Fruit fly (Drosophila melanogaster) whole organism, adult: ENCODE results near the gene t-Grip128.

Experiments used
- CG11617 ChIP-seq: fragments of 200-800 bp; sonication (Bioruptor generic); optimal IDR thresholded peaks from 2 replicates; lab custom pipeline; 2017; ENCODE audit warnings: mild to moderate bottlenecking, missing biosample characterization, missing genetic modification reagents, missing genetic modification characterization
- CG12768 ChIP-seq: fragments of 200-800 bp; sonication (Bioruptor generic); optimal IDR thresholded peaks from 2 replicates; lab custom pipeline; 2017; ENCODE audit warnings: missing biosample characterization, missing genetic modification characterization, mild to moderate bottlenecking, moderate library complexity, missing genetic modification reagents
- CG14711 ChIP-seq: fragments of 200-800 bp; sonication (Bioruptor generic); optimal IDR thresholded peaks from 2 replicates; lab custom pipeline; 2018; ENCODE audit warnings: missing biosample characterization, mild to moderate bottlenecking, missing genetic modification characterization, moderate library complexity
- CG1620 ChIP-seq: fragments of 200-800 bp; sonication (Bioruptor generic); optimal IDR thresholded peaks from 2 replicates; lab custom pipeline; 2016; ENCODE audit warnings: missing biosample characterization, missing genetic modification characterization
- CG33017 ChIP-seq: fragments of 200-800 bp; sonication (Bioruptor generic); optimal IDR thresholded peaks from 2 replicates; lab custom pipeline; 2018; ENCODE audit warnings: missing biosample characterization, mild to moderate bottlenecking, missing genetic modification characterization, moderate library complexity
- CG5204 ChIP-seq: fragments of 200-800 bp; sonication (Bioruptor generic); optimal IDR thresholded peaks from 2 replicates; lab custom pipeline; 2016; ENCODE audit warnings: missing biosample characterization, missing genetic modification characterization
- CG7045 ChIP-seq: fragments of 200-800 bp; sonication (Bioruptor generic); optimal IDR thresholded peaks from 2 replicates; lab custom pipeline; 2017; ENCODE audit warnings: missing biosample characterization, mild to moderate bottlenecking, missing genetic modification characterization
- CG7101 ChIP-seq: fragments of 200-800 bp; sonication (Bioruptor generic); optimal IDR thresholded peaks from 2 replicates; lab custom pipeline; 2018; ENCODE audit warnings: missing biosample characterization, mild to moderate bottlenecking, missing genetic modification characterization, moderate library complexity
- Clk ChIP-seq: fragments of 200-800 bp; sonication (Bioruptor generic); optimal IDR thresholded peaks from 2 replicates; lab custom pipeline; 2017; ENCODE audit warnings: missing biosample characterization, missing genetic modification characterization
- Crg-1 ChIP-seq: fragments of 200-800 bp; sonication (Bioruptor generic); optimal IDR thresholded peaks from 2 replicates; lab custom pipeline; 2016; ENCODE audit warnings: missing biosample characterization, missing genetic modification characterization
- Hr96 ChIP-seq: fragments of 200-800 bp; sonication (Bioruptor generic); optimal IDR thresholded peaks from 2 replicates; lab custom pipeline; 2016; ENCODE audit warnings: missing biosample characterization, missing genetic modification characterization
- Mnt ChIP-seq: fragments of 200-800 bp; sonication (Bioruptor generic); optimal IDR thresholded peaks from 2 replicates; lab custom pipeline; 2016; ENCODE audit warnings: missing biosample characterization, mild to moderate bottlenecking, missing genetic modification characterization
- bab1 ChIP-seq: fragments of 200-800 bp; sonication (Bioruptor generic); optimal IDR thresholded peaks from 3 replicates; lab custom pipeline; 2019; ENCODE audit warnings: missing biosample characterization, mild to moderate bottlenecking, missing genetic modification characterization, moderate library complexity
- cic ChIP-seq: fragments of 200-800 bp; sonication (Bioruptor generic); optimal IDR thresholded peaks from 2 replicates; lab custom pipeline; 2017; ENCODE audit warnings: missing biosample characterization, mild to moderate bottlenecking, missing genetic modification characterization, moderate library complexity
- cnc ChIP-seq, 2 experiments: fragments of >200 bp; optimal IDR thresholded peaks; 2 replicates each; lab custom pipeline; 2017
- kay ChIP-seq: fragments of 200-800 bp; sonication (Bioruptor generic); peaks from one replicate; lab custom pipeline; 2016; ENCODE audit warnings: missing biosample characterization, missing genetic modification characterization, borderline replicate concordance
- ovo ChIP-seq: fragments of 200-800 bp; sonication (Bioruptor generic); optimal IDR thresholded peaks from 2 replicates; lab custom pipeline; 2016; ENCODE audit warnings: missing biosample characterization, missing genetic modification characterization
- pad ChIP-seq: fragments of 200-800 bp; sonication (Bioruptor generic); optimal IDR thresholded peaks from 3 replicates; lab custom pipeline; 2017; ENCODE audit warnings: missing biosample characterization, missing genetic modification characterization, mild to moderate bottlenecking, moderate library complexity, missing genetic modification reagents
- tj ChIP-seq: fragments of 200-800 bp; sonication (Bioruptor generic); optimal IDR thresholded peaks from 3 replicates; lab custom pipeline; 2017; ENCODE audit warnings: missing biosample characterization, mild to moderate bottlenecking, missing genetic modification characterization, moderate library complexity
- toe ChIP-seq: fragments of 200-800 bp; sonication (Bioruptor generic); optimal IDR thresholded peaks from 2 replicates; lab custom pipeline; 2016; ENCODE audit warnings: missing biosample characterization, missing genetic modification characterization

The t-Grip128 gene

dm6 chr3L:4996777-4997176, at the start of gene t-Grip128:
TSS of gene t-Grip128 (minus strand) at chr3L:4996877.
- TF ChIP-seq CG7045 (GFP tag; lab: Kevin White, UChicago) (no peak), CG12768 (GFP tag; lab: Kevin White, UChicago) (no peak), cic (GFP tag; lab: Kevin White, UChicago) (no peak), toe (GFP tag; lab: Kevin White, UChicago) (no peak), cnc (optimal IDR thresholded peaks at IDR 0.05; lab: Kevin White, UChicago) (no peak), pad (GFP tag; lab: Kevin White, UChicago) (no peak), CG5204 (GFP tag; lab: Kevin White, UChicago) (no peak), ovo (GFP tag; lab: Kevin White, UChicago) (no peak), Clk (GFP tag; lab: Kevin White, UChicago) (no peak), tj (no peak)

DNA sequence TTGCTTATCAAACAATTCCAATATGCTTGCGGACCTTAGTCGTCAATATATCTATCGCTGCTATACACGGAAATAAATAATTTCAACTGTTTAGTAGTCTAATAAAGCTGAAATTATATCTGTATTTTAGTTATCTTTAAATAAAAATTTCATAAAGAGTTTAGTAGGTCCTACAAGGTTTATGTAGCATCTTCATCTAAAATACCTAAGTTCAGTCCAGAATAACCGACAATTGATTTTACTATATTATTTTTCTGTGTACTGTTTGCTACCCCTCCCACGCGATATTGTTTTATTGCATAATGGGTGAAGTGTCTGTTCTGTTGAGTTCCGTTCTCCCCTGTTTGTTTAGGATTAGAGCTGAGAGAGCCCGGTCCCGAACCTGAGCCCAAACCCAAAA, 20.8 kb upstream of the t-Grip128 start:
- TF ChIP-seq CG14711 (tag; lab: Kevin White, UChicago) (no peak), Mnt (no peak), CG7101 (tag; lab: Kevin White, UChicago) (no peak), cic (GFP tag; lab: Kevin White, UChicago) (no peak), toe (GFP tag; lab: Kevin White, UChicago) (no peak), CG33017 (tag; lab: Kevin White, UChicago) (no peak), pad (GFP tag; lab: Kevin White, UChicago) (no peak), CG1620 (no peak), CG7045 (GFP tag; lab: Kevin White, UChicago) (no peak), bab1 (no peak), CG11617 (GFP tag; lab: Kevin White, UChicago) (no peak)

dm6 chr3L:5012033-5012432, 15.4 kb upstream of the t-Grip128 start, which contains the start of gene ATPsynCF6L:
TSS of gene ATPsynCF6L (minus strand) at chr3L:5012133.
- no peak for TF ChIP-seq CG33017 (tag; lab: Kevin White, UChicago)
- no peak for TF ChIP-seq CG11617 (GFP tag; lab: Kevin White, UChicago)
- no peak for TF ChIP-seq cic (GFP tag; lab: Kevin White, UChicago)
- TF ChIP-seq CG5204 (GFP tag; lab: Kevin White, UChicago), result no peak
- TF ChIP-seq Clk (GFP tag; lab: Kevin White, UChicago), result no peak
- no peak for TF ChIP-seq Crg-1 (GFP tag; lab: Kevin White, UChicago)
- no peak for TF ChIP-seq Hr96
- TF ChIP-seq tj, result no peak

dm6 chr3L:4999447-5000226, 3.0 kb upstream of the t-Grip128 start:
- no peak for TF ChIP-seq CG12768 (GFP tag; lab: Kevin White, UChicago)
- no peak for TF ChIP-seq CG5204 (GFP tag; lab: Kevin White, UChicago)
- TF ChIP-seq pad (GFP tag; lab: Kevin White, UChicago), result no peak
- TF ChIP-seq CG33017 (tag; lab: Kevin White, UChicago), result no peak
- no peak for TF ChIP-seq Mnt
- TF ChIP-seq tj, result no peak
- TF ChIP-seq Crg-1 (GFP tag; lab: Kevin White, UChicago), result no peak
- no peak for TF ChIP-seq cic (GFP tag; lab: Kevin White, UChicago)
- no peak for TF ChIP-seq CG7045 (GFP tag; lab: Kevin White, UChicago)
- no peak for TF ChIP-seq CG14711 (tag; lab: Kevin White, UChicago)

- TF ChIP-seq Hr96, result no peak
- no peak for TF ChIP-seq CG12768 (GFP tag; lab: Kevin White, UChicago)
- TF ChIP-seq kay (GFP tag; lab: Kevin White, UChicago), result no peak
Observed at dm6 chr3L:4992126-4992525, 4.6 kb downstream of the t-Grip128 start.

- no peak for TF ChIP-seq CG1620
- TF ChIP-seq CG7101 (tag; lab: Kevin White, UChicago), result no peak
- TF ChIP-seq bab1, result no peak
- TF ChIP-seq Hr96, result no peak
- TF ChIP-seq Mnt, result no peak
- no peak for TF ChIP-seq cnc (optimal IDR thresholded peaks at IDR 0.05; lab: Kevin White, UChicago)
- no peak for TF ChIP-seq toe (GFP tag; lab: Kevin White, UChicago)
- no peak for TF ChIP-seq CG5204 (GFP tag; lab: Kevin White, UChicago)
- no peak for TF ChIP-seq kay (GFP tag; lab: Kevin White, UChicago)
- no peak for TF ChIP-seq tj
- no peak for TF ChIP-seq CG11617 (GFP tag; lab: Kevin White, UChicago)
- TF ChIP-seq cic (GFP tag; lab: Kevin White, UChicago), result no peak
- TF ChIP-seq CG14711 (tag; lab: Kevin White, UChicago), result no peak
- no peak for TF ChIP-seq CG7045 (GFP tag; lab: Kevin White, UChicago)
- no peak for TF ChIP-seq CG12768 (GFP tag; lab: Kevin White, UChicago)
- no peak for TF ChIP-seq CG33017 (tag; lab: Kevin White, UChicago)
- no peak for TF ChIP-seq Crg-1 (GFP tag; lab: Kevin White, UChicago)
- no peak for TF ChIP-seq pad (GFP tag; lab: Kevin White, UChicago)
- TF ChIP-seq Clk (GFP tag; lab: Kevin White, UChicago), result no peak
- no peak for TF ChIP-seq ovo (GFP tag; lab: Kevin White, UChicago)
Observed at dm6 chr3L:4980669-4981068, 16.0 kb downstream of the t-Grip128 start, which contains the start of gene CG17030. TSS of gene CG17030 (minus strand) at chr3L:4980769.
